Fruit fly (Drosophila melanogaster) whole organism, embryonic: ENCODE measurements around the gene Vti1b.
A peak's percentile ranks its signal among the peaks of the same experiment; 100 is the strongest.

Experiments
- Atf3 ChIP-seq: fragments of 200-800 bp; sonication (Bioruptor generic); optimal IDR thresholded peaks from 3 replicates; lab custom pipeline; 2016; ENCODE audit warnings: missing biosample characterization, missing genetic modification characterization
- B-H2 ChIP-seq: fragments of 200-800 bp; sonication (Bioruptor generic); optimal IDR thresholded peaks from 2 replicates; lab custom pipeline; 2018; ENCODE audit warnings: missing biosample characterization, mild to moderate bottlenecking, missing genetic modification characterization
- CG10147 ChIP-seq: fragments of 200-800 bp; sonication (Bioruptor generic); optimal IDR thresholded peaks from 2 replicates; lab custom pipeline; 2019; ENCODE audit warnings: missing biosample characterization, mild to moderate bottlenecking, missing genetic modification characterization, moderate library complexity
- CG1233 ChIP-seq: fragments of 200-800 bp; sonication (Bioruptor generic); optimal IDR thresholded peaks from 4 replicates; lab custom pipeline; 2018; ENCODE audit warnings: missing biosample characterization, mild to moderate bottlenecking, missing genetic modification characterization
- CG12744 ChIP-seq: fragments of 200-800 bp; sonication (Bioruptor generic); optimal IDR thresholded peaks from 2 replicates; lab custom pipeline; 2016; ENCODE audit warnings: missing biosample characterization, missing genetic modification characterization
- CG12942 ChIP-seq: fragments of 200-800 bp; sonication (Bioruptor generic); optimal IDR thresholded peaks from 3 replicates; lab custom pipeline; 2016; ENCODE audit warnings: missing biosample characterization, missing genetic modification characterization
- CG13287 ChIP-seq: fragments of 200-800 bp; sonication (Bioruptor generic); IDR thresholded peaks from 2 replicates; pipeline ENCODE4 v1.3.6; 2022; ENCODE audit warnings: missing biosample characterization, missing genetic modification characterization; ENCODE audit not compliant: partially characterized antibody
- CG15514 ChIP-seq: fragments of 200-800 bp; sonication (Bioruptor generic); optimal IDR thresholded peaks from 3 replicates; lab custom pipeline; 2017; ENCODE audit warnings: missing biosample characterization, missing genetic modification characterization, mild to moderate bottlenecking, moderate library complexity, missing genetic modification reagents
- CG15601 ChIP-seq: fragments of 200-800 bp; sonication (Bioruptor generic); optimal IDR thresholded peaks from 3 replicates; lab custom pipeline; 2019; ENCODE audit warnings: missing biosample characterization, mild to moderate bottlenecking, missing genetic modification characterization, moderate library complexity
- CG16863 ChIP-seq: fragments of 200-800 bp; sonication (Bioruptor generic); optimal IDR thresholded peaks from 3 replicates; lab custom pipeline; 2016; ENCODE audit warnings: missing biosample characterization, missing genetic modification characterization
- CG31224 ChIP-seq: fragments of 200-800 bp; sonication (Bioruptor generic); IDR thresholded peaks from 2 replicates; pipeline ENCODE4 v1.3.6; 2022; ENCODE audit warnings: missing biosample characterization, missing genetic modification characterization
- CG31441 ChIP-seq: fragments of 200-800 bp; sonication (Bioruptor generic); IDR thresholded peaks from 2 replicates; pipeline ENCODE4 v1.3.6; 2022; ENCODE audit warnings: missing biosample characterization, missing genetic modification characterization
- CG32532 ChIP-seq: fragments of 200-800 bp; sonication (Bioruptor generic); IDR thresholded peaks from 2 replicates; pipeline ENCODE4 v1.3.6; 2022; ENCODE audit warnings: missing biosample characterization, missing genetic modification characterization
- CG3995 ChIP-seq: fragments of 200-800 bp; sonication (Bioruptor generic); optimal IDR thresholded peaks from 3 replicates; lab custom pipeline; 2016; ENCODE audit warnings: missing biosample characterization, missing genetic modification characterization
- CG6254 ChIP-seq: fragments of 200-800 bp; sonication (Bioruptor generic); optimal IDR thresholded peaks from 3 replicates; lab custom pipeline; 2017; ENCODE audit warnings: mild to moderate bottlenecking, missing biosample characterization, missing genetic modification reagents, missing genetic modification characterization
- CG6813 ChIP-seq: fragments of 200-800 bp; sonication (Bioruptor generic); optimal IDR thresholded peaks from 2 replicates; lab custom pipeline; 2017; ENCODE audit warnings: missing biosample characterization, missing genetic modification characterization, mild to moderate bottlenecking, moderate library complexity, missing genetic modification reagents
- CG7745 ChIP-seq: fragments of 200-800 bp; sonication (Bioruptor generic); optimal IDR thresholded peaks from 2 replicates; lab custom pipeline; 2018; ENCODE audit warnings: missing biosample characterization, mild to moderate bottlenecking, missing genetic modification characterization, moderate library complexity
- CG8944 ChIP-seq: fragments of 200-800 bp; sonication (Bioruptor generic); optimal IDR thresholded peaks from 3 replicates; lab custom pipeline; 2016; ENCODE audit warnings: missing biosample characterization, missing genetic modification characterization
- CG9932 ChIP-seq: fragments of 200-800 bp; sonication (Bioruptor generic); IDR thresholded peaks from 2 replicates; pipeline ENCODE4 v1.3.6; 2022; ENCODE audit warnings: missing biosample characterization, missing genetic modification characterization
- HmgZ ChIP-seq: fragments of 200-800 bp; sonication (Bioruptor generic); optimal IDR thresholded peaks from 2 replicates; lab custom pipeline; 2018; ENCODE audit warnings: missing biosample characterization, mild to moderate bottlenecking, missing genetic modification characterization
- Hr51 ChIP-seq, 2 experiments: fragments of 200-800 bp; sonication (Bioruptor generic); optimal IDR thresholded peaks; 2 replicates in 1 of 2; 3 replicates in 1 of 2; lab custom pipeline; 2016 to 2018; ENCODE audit warnings: missing biosample characterization in 2 of 2, missing genetic modification characterization in 2 of 2, mild to moderate bottlenecking in 1 of 2, moderate library complexity in 1 of 2
- Nf-YA ChIP-seq: fragments of 200-800 bp; sonication (Bioruptor generic); IDR thresholded peaks from 2 replicates; pipeline ENCODE4 v1.3.6; 2022; ENCODE audit warnings: missing biosample characterization, missing genetic modification characterization
- Rfx ChIP-seq: fragments of 200-800 bp; sonication (Bioruptor generic); IDR thresholded peaks from 2 replicates; pipeline ENCODE4 v1.3.6; 2022; ENCODE audit warnings: missing biosample characterization, missing genetic modification characterization
- Rx ChIP-seq: fragments of 200-800 bp; sonication (Bioruptor generic); IDR thresholded peaks from 2 replicates; pipeline ENCODE4 v1.3.6; 2022; ENCODE audit warnings: missing biosample characterization, missing genetic modification characterization
- Scr ChIP-seq: fragments of 200-800 bp; sonication (Bioruptor generic); IDR thresholded peaks from 2 replicates; pipeline ENCODE4 v1.3.6; 2022; ENCODE audit warnings: missing biosample characterization, missing genetic modification characterization; ENCODE audit not compliant: partially characterized antibody
- Sin3A ChIP-seq: fragments of >200 bp; optimal IDR thresholded peaks from 2 replicates; lab custom pipeline; 2018
- aop ChIP-seq: fragments of 200-800 bp; sonication (Bioruptor generic); IDR thresholded peaks from 2 replicates; pipeline ENCODE4 v1.3.6; 2022; ENCODE audit warnings: missing biosample characterization, missing genetic modification characterization
- ato ChIP-seq: fragments of 200-800 bp; sonication (Bioruptor generic); IDR thresholded peaks from 2 replicates; pipeline ENCODE4 v1.3.6; 2022; ENCODE audit warnings: missing biosample characterization, missing genetic modification characterization; ENCODE audit not compliant: partially characterized antibody
- az2 ChIP-seq: fragments of 200-800 bp; sonication (Bioruptor generic); optimal IDR thresholded peaks from 3 replicates; lab custom pipeline; 2016; ENCODE audit warnings: missing biosample characterization, missing genetic modification characterization
- cad ChIP-seq: fragments of >200 bp; optimal IDR thresholded peaks from 2 replicates; lab custom pipeline; 2017; ENCODE audit warnings: missing biosample characterization, missing genetic modification characterization
- dan ChIP-seq: fragments of 200-800 bp; sonication (Bioruptor generic); IDR thresholded peaks from 2 replicates; pipeline ENCODE4 v1.3.6; 2022; ENCODE audit warnings: missing biosample characterization, missing genetic modification characterization
- dysf ChIP-seq: fragments of 200-800 bp; sonication (Bioruptor generic); IDR thresholded peaks from 3 replicates; pipeline ENCODE4 v1.3.6; 2022; ENCODE audit warnings: missing biosample characterization, missing genetic modification characterization
- eyg ChIP-seq: fragments of 200-800 bp; sonication (Bioruptor generic); optimal IDR thresholded peaks from 3 replicates; lab custom pipeline; 2016; ENCODE audit warnings: missing biosample characterization, missing genetic modification characterization
- fd64A ChIP-seq: fragments of 200-800 bp; sonication (Bioruptor generic); optimal IDR thresholded peaks from 3 replicates; lab custom pipeline; 2018; ENCODE audit warnings: missing biosample characterization, mild to moderate bottlenecking, missing genetic modification characterization
- fru ChIP-seq: fragments of >200 bp; optimal IDR thresholded peaks from 2 replicates; lab custom pipeline; 2017
- ftz-f1 ChIP-seq: fragments of 200-800 bp; sonication (Bioruptor generic); optimal IDR thresholded peaks from 2 replicates; lab custom pipeline; 2016; ENCODE audit warnings: missing biosample characterization, missing genetic modification characterization
- gem ChIP-seq: fragments of 200-800 bp; sonication (Bioruptor generic); optimal IDR thresholded peaks from 2 replicates; lab custom pipeline; 2019; ENCODE audit warnings: missing biosample characterization, mild to moderate bottlenecking, missing genetic modification characterization, moderate library complexity
- lilli ChIP-seq: fragments of 200-800 bp; sonication (Bioruptor generic); optimal IDR thresholded peaks from 3 replicates; lab custom pipeline; 2016; ENCODE audit warnings: missing biosample characterization, missing genetic modification characterization
- luna ChIP-seq: fragments of 200-800 bp; sonication (Bioruptor generic); optimal IDR thresholded peaks from 2 replicates; lab custom pipeline; 2016; ENCODE audit warnings: missing biosample characterization, missing genetic modification characterization
- nerfin-2 ChIP-seq: fragments of 200-800 bp; sonication (Bioruptor generic); IDR thresholded peaks from 2 replicates; pipeline ENCODE4 v1.3.6; 2022; ENCODE audit warnings: missing biosample characterization, missing genetic modification characterization; ENCODE audit not compliant: partially characterized antibody
- pb ChIP-seq: fragments of 200-800 bp; sonication (Bioruptor generic); optimal IDR thresholded peaks from 3 replicates; lab custom pipeline; 2016; ENCODE audit warnings: missing biosample characterization, missing genetic modification characterization
- pho ChIP-seq: fragments of 200-800 bp; sonication (Bioruptor generic); optimal IDR thresholded peaks from 2 replicates; lab custom pipeline; 2016; ENCODE audit warnings: missing biosample characterization, missing genetic modification characterization
- pnt ChIP-seq: fragments of 200-800 bp; sonication (Bioruptor generic); optimal IDR thresholded peaks from 3 replicates; lab custom pipeline; 2016; ENCODE audit warnings: missing biosample characterization, missing genetic modification characterization
- seq ChIP-seq: fragments of 200-800 bp; sonication (Bioruptor generic); IDR thresholded peaks from 2 replicates; pipeline ENCODE4 v1.3.6; 2022; ENCODE audit warnings: missing biosample characterization, missing genetic modification characterization
- sr ChIP-seq: fragments of 200-800 bp; sonication (Bioruptor generic); IDR thresholded peaks from 3 replicates; pipeline ENCODE4 v1.3.6; 2022; ENCODE audit warnings: missing biosample characterization, missing genetic modification characterization
- sug ChIP-seq: fragments of 200-800 bp; optimal IDR thresholded peaks from 2 replicates; lab custom pipeline; 2019; ENCODE audit warnings: missing biosample characterization, mild to moderate bottlenecking, missing genetic modification characterization, moderate library complexity
- tup ChIP-seq: fragments of 200-800 bp; sonication (Bioruptor generic); optimal IDR thresholded peaks from 2 replicates; lab custom pipeline; 2016; ENCODE audit warnings: missing biosample characterization, mild to moderate bottlenecking, missing genetic modification characterization, moderate library complexity
- unpg ChIP-seq: fragments of 200-800 bp; sonication (Bioruptor generic); optimal IDR thresholded peaks from 3 replicates; lab custom pipeline; 2018; ENCODE audit warnings: missing biosample characterization, mild to moderate bottlenecking, missing genetic modification characterization, moderate library complexity
- vnd ChIP-seq: fragments of 200-800 bp; sonication (Bioruptor generic); IDR thresholded peaks from 3 replicates; pipeline ENCODE4 v1.3.6; 2022; ENCODE audit warnings: missing biosample characterization, missing genetic modification characterization; ENCODE audit not compliant: partially characterized antibody
- z ChIP-seq: fragments of 200-800 bp; sonication (Bioruptor generic); IDR thresholded peaks from 3 replicates; pipeline ENCODE4 v1.3.6; 2022; ENCODE audit warnings: missing biosample characterization, missing genetic modification characterization

Vti1b gene

DNA sequence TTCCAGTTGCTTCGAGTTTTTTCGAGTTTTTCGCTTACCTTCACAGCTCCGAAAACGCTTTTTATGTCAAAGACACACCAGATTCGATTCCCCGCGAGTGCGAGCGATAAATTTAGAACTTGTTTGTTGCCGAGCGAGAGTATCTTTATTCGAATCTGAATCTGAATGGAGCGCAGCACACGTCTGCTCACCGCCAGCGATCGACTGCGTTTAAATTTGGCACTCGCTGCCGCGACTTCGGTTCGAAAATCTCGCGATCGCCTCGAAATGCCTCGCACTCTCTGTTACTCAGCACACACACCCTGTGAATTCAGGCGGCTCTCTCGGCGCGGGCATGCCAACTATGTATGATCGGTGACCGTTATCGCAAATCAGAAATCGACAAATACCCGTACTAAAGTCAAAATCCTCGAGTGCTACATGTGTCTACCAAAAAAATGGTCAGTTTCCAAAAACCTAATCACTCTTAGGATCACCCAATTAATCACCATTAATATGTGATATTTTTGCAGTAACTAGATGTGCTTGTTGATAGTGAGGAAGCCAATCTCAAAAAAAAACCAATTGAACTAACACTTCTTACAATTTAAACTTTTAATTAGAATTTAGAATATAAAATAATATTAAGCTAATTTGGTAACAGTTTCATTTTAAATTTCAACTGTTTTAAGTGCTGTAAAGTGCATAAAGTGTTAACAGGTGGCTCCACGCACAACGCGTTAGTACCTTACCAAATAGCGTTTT is 2.3 kb downstream of the Vti1b start, which contains the start of gene Vha100-2 (continued):
- no peak for TF ChIP-seq CG1233
- TF ChIP-seq Scr (GFP tag; lab: Robert Waterston, UW), result peak; percentile 20; the same call in 1 of the 2 replicates
- no peak for TF ChIP-seq nerfin-2 (GFP tag; lab: Robert Waterston, UW)
- peak; percentile 90 for TF ChIP-seq CG3995 (GFP tag; lab: Kevin White, UChicago)
- TF ChIP-seq sr (GFP tag; lab: Robert Waterston, UW), result peak; percentile 29; the same call in 1 of the 3 replicates
- no peak for TF ChIP-seq Atf3 (GFP tag; lab: Kevin White, UChicago)
- no peak for TF ChIP-seq az2
- 0 out of 2 replicates have a peak, but pooled peaks have one; percentile 12 for TF ChIP-seq aop (GFP tag; lab: Robert Waterston, UW)
- peak; percentile 53; the same call in 2 of the 3 replicates for TF ChIP-seq dysf (GFP tag; lab: Robert Waterston, UW)
- TF ChIP-seq CG16863, result no peak
- no peak for TF ChIP-seq dan (GFP tag; lab: Robert Waterston, UW)
- TF ChIP-seq CG10147 (GFP tag; lab: Kevin White, UChicago), result no peak
- TF ChIP-seq pnt, result no peak
- no peak for TF ChIP-seq Rx (GFP tag; lab: Robert Waterston, UW)
- TF ChIP-seq CG13287 (GFP tag; lab: Robert Waterston, UW), result peak; percentile 7; the same call in 1 of the 2 replicates
- peak; percentile 52 for TF ChIP-seq Sin3A (lab: Kevin White, UChicago)
- no peak for TF ChIP-seq cad (GFP tag; lab: Kevin White, UChicago)
- no peak for TF ChIP-seq eyg (GFP tag; lab: Kevin White, UChicago)
- peak; percentile 51 for TF ChIP-seq CG31441 (GFP tag; lab: Robert Waterston, UW)
- no peak for TF ChIP-seq Nf-YA (GFP tag; lab: Robert Waterston, UW)
- peak; percentile 32 for TF ChIP-seq CG15514
- peak; percentile 60 for TF ChIP-seq CG9932 (GFP tag; lab: Robert Waterston, UW)
- TF ChIP-seq ftz-f1 (GFP tag; lab: Kevin White, UChicago), result no peak
- TF ChIP-seq fd64A, result no peak
- TF ChIP-seq CG15601, result peak; percentile 0
- TF ChIP-seq Rfx (GFP tag; lab: Robert Waterston, UW), result peak; percentile 64
- TF ChIP-seq CG32532 (GFP tag; lab: Robert Waterston, UW), result peak; percentile 80
- TF ChIP-seq CG6813 (GFP tag; lab: Kevin White, UChicago), result peak; percentile 48
- TF ChIP-seq HmgZ (tag; lab: Kevin White, UChicago), result peak; percentile 47
- TF ChIP-seq CG12744 (GFP tag; lab: Kevin White, UChicago), result no peak
- TF ChIP-seq CG12942, result no peak
- TF ChIP-seq CG6254 (GFP tag; lab: Kevin White, UChicago), result peak; percentile 97
- TF ChIP-seq vnd, result no peak
- no peak for TF ChIP-seq fru (lab: Kevin White, UChicago)
- TF ChIP-seq z (GFP tag; lab: Robert Waterston, UW), result peak; percentile 57; the same call in 2 of the 3 replicates
- no peak for TF ChIP-seq CG7745 (tag; lab: Kevin White, UChicago)
- peak; percentile 40; the same call in 1 of the 2 replicates for TF ChIP-seq seq (GFP tag; lab: Robert Waterston, UW)
- no peak for TF ChIP-seq CG8944 (GFP tag; lab: Kevin White, UChicago)
- TF ChIP-seq CG31224 (GFP tag; lab: Robert Waterston, UW), result no peak
- no peak for TF ChIP-seq lilli (GFP tag; lab: Kevin White, UChicago)
- no peak for TF ChIP-seq pho (GFP tag; lab: Kevin White, UChicago)
- no peak for TF ChIP-seq gem (tag; lab: Kevin White, UChicago)
- 0 out of 2 replicates have a peak, but pooled peaks have one; percentile 16 for TF ChIP-seq ato
- TF ChIP-seq pb (GFP tag; lab: Kevin White, UChicago), result no peak
- no peak for TF ChIP-seq unpg
- TF ChIP-seq B-H2 (GFP tag; lab: Kevin White, UChicago), result peak; percentile 55
- TF ChIP-seq Hr51 (GFP tag; optimal IDR thresholded peaks at IDR 0.05; lab: Kevin White, UChicago), result peak; percentile 27
- no peak for TF ChIP-seq tup (GFP tag; lab: Kevin White, UChicago)
- TF ChIP-seq sug (tag; lab: Kevin White, UChicago), result peak; percentile 18
- no peak for TF ChIP-seq luna (GFP tag; lab: Kevin White, UChicago)
